Fruit fly (Drosophila melanogaster): ENCODE measurements around the gene CG31678.

dm6 chr2L:20614222-20614621 lies 61.5 kb downstream of the CG31678 start, which contains the start of gene CG15475:
- TF ChIP-seq Sox102F (GFP tag; optimal IDR thresholded peaks at IDR 0.05) (no peak), jigr1 (GFP tag; IDR thresholded peaks at IDR 0.05) (no peak), Six4 (GFP tag; optimal IDR thresholded peaks at IDR 0.05) (no peak), abd-A (tag; optimal IDR thresholded peaks at IDR 0.05) (no peak), Dek (tag; optimal IDR thresholded peaks at IDR 0.05) (no peak), CG1024 (GFP tag; IDR thresholded peaks at IDR 0.05) (no peak), CG13775 (GFP tag; optimal IDR thresholded peaks at IDR 0.05) (no peak), Lim3 (GFP tag; IDR thresholded peaks at IDR 0.05) (no peak), chinmo (GFP tag; IDR thresholded peaks at IDR 0.05; ENCODE audit: partially characterized antibody) (no peak), ftz-f1 (GFP tag; optimal IDR thresholded peaks at IDR 0.05) (no peak), CG2202 (tag; optimal IDR thresholded peaks at IDR 0.05) (no peak)

All from whole organism, embryonic.